Worm (Caenorhabditis elegans) whole organism, mixed stage, embryonic: ENCODE measurements around the gene zip-2.

Source experiments
- M03D4.4 ChIP-seq: sonication (generic microtip); optimal IDR thresholded peaks from 2 replicates; lab custom pipeline; 2017; ENCODE audit warnings: mild to moderate bottlenecking, missing genetic modification characterization, missing compliant biosample characterization
- bed-3 ChIP-seq: fragments of 200-800 bp; sonication (Bioruptor generic); optimal IDR thresholded peaks from 3 replicates; lab custom pipeline; 2018; ENCODE audit warnings: mild to moderate bottlenecking, missing genetic modification characterization, moderate library complexity, missing compliant biosample characterization
- blmp-1 ChIP-seq: fragments of 150-350 bp; optimal IDR thresholded peaks from 2 replicates; lab custom pipeline; 2014; ENCODE audit warnings: missing biosample characterization, missing genetic modification characterization
- ceh-39 ChIP-seq: fragments of 150-350 bp; optimal IDR thresholded peaks from 2 replicates; lab custom pipeline; 2014; ENCODE audit warnings: missing biosample characterization, missing genetic modification characterization
- ceh-43 ChIP-seq: fragments of 200-800 bp; sonication (Bioruptor generic); optimal IDR thresholded peaks from 2 replicates; lab custom pipeline; 2018; ENCODE audit warnings: mild to moderate bottlenecking, missing genetic modification characterization, moderate library complexity, missing compliant biosample characterization
- ceh-83 ChIP-seq: fragments of 200-800 bp; sonication (Bioruptor generic); optimal IDR thresholded peaks from 2 replicates; lab custom pipeline; 2018; ENCODE audit warnings: mild to moderate bottlenecking, missing genetic modification characterization, missing compliant biosample characterization
- ces-1 ChIP-seq: fragments of 150-350 bp; optimal IDR thresholded peaks from 2 replicates; lab custom pipeline; 2014; ENCODE audit warnings: missing biosample characterization, missing genetic modification reagents, missing genetic modification characterization
- cnd-1 ChIP-seq: fragments of 200-800 bp; sonication (Bioruptor generic); optimal IDR thresholded peaks from 2 replicates; lab custom pipeline; 2018; ENCODE audit warnings: mild to moderate bottlenecking, missing genetic modification characterization, missing compliant biosample characterization
- drap-1 ChIP-seq: fragments of 200-800 bp; sonication (Bioruptor generic); optimal IDR thresholded peaks from 3 replicates; lab custom pipeline; 2018; ENCODE audit warnings: mild to moderate bottlenecking, missing genetic modification characterization, missing compliant biosample characterization
- elt-1 ChIP-seq: sonication (generic microtip); optimal IDR thresholded peaks from 2 replicates; lab custom pipeline; 2017; ENCODE audit warnings: missing genetic modification characterization, mild to moderate bottlenecking, missing compliant biosample characterization, antibody characterized with exemption, moderate library complexity, borderline replicate concordance; ENCODE audit not compliant: insufficient read depth
- elt-3 ChIP-seq: fragments of 150-350 bp; optimal IDR thresholded peaks from 2 replicates; lab custom pipeline; 2014; ENCODE audit warnings: missing biosample characterization, missing genetic modification characterization
- flh-1 ChIP-seq: fragments of 200-800 bp; sonication (Bioruptor generic); optimal IDR thresholded peaks from 2 replicates; lab custom pipeline; 2018; ENCODE audit warnings: mild to moderate bottlenecking, missing genetic modification characterization, moderate library complexity, missing compliant biosample characterization
- ham-2 ChIP-seq: fragments of 200-800 bp; sonication (Bioruptor generic); optimal IDR thresholded peaks from 2 replicates; lab custom pipeline; 2018; ENCODE audit warnings: mild to moderate bottlenecking, missing genetic modification characterization, missing compliant biosample characterization
- hlh-1 ChIP-seq: fragments of 150-350 bp; optimal IDR thresholded peaks from 2 replicates; lab custom pipeline; 2014; ENCODE audit warnings: missing biosample characterization, missing genetic modification reagents, missing genetic modification characterization
- lin-13 ChIP-seq: fragments of 150-350 bp; optimal IDR thresholded peaks from 2 replicates; lab custom pipeline; 2014; ENCODE audit warnings: missing biosample characterization, missing genetic modification characterization
- lin-32 ChIP-seq: fragments of 200-800 bp; sonication (Bioruptor generic); optimal IDR thresholded peaks from 2 replicates; lab custom pipeline; 2018; ENCODE audit warnings: mild to moderate bottlenecking, missing genetic modification characterization, missing compliant biosample characterization
- lsy-2 ChIP-seq: fragments of 150-350 bp; optimal IDR thresholded peaks from 2 replicates; lab custom pipeline; 2014; ENCODE audit warnings: missing biosample characterization, missing genetic modification characterization
- mab-5 ChIP-seq: fragments of 150-350 bp; optimal IDR thresholded peaks from 2 replicates; lab custom pipeline; 2014; ENCODE audit warnings: missing biosample characterization, missing genetic modification characterization
- mep-1 ChIP-seq: fragments of 150-350 bp; optimal IDR thresholded peaks from 2 replicates; lab custom pipeline; 2017; ENCODE audit warnings: missing biosample characterization, missing genetic modification reagents, missing genetic modification characterization, inconsistent platforms
- mls-2 ChIP-seq: sonication (generic microtip); optimal IDR thresholded peaks from 2 replicates; lab custom pipeline; 2016; ENCODE audit warnings: mild to moderate bottlenecking, missing genetic modification characterization, moderate library complexity, missing compliant biosample characterization
- nhr-12 ChIP-seq: fragments of 150-350 bp; optimal IDR thresholded peaks from 2 replicates; lab custom pipeline; 2014; ENCODE audit warnings: missing biosample characterization, missing genetic modification characterization
- nhr-2 ChIP-seq: fragments of 150-350 bp; optimal IDR thresholded peaks from 2 replicates; lab custom pipeline; 2014; ENCODE audit warnings: missing biosample characterization, missing genetic modification characterization
- nhr-237 ChIP-seq: fragments of 150-350 bp; optimal IDR thresholded peaks from 2 replicates; lab custom pipeline; 2014; ENCODE audit warnings: missing biosample characterization, missing genetic modification characterization
- nhr-28 ChIP-seq: fragments of 150-350 bp; optimal IDR thresholded peaks from 2 replicates; lab custom pipeline; 2014; ENCODE audit warnings: missing biosample characterization, missing genetic modification characterization
- nhr-76 ChIP-seq: sonication (generic microtip); optimal IDR thresholded peaks from 2 replicates; lab custom pipeline; 2017; ENCODE audit warnings: missing biosample characterization, missing genetic modification characterization
- pha-4 ChIP-seq: fragments of 150-350 bp; optimal IDR thresholded peaks from 2 replicates; lab custom pipeline; 2018; ENCODE audit warnings: missing biosample characterization, missing genetic modification reagents, missing genetic modification characterization
- sem-2 ChIP-seq: fragments of 200-800 bp; sonication (Bioruptor generic); optimal IDR thresholded peaks from 2 replicates; lab custom pipeline; 2018; ENCODE audit warnings: mild to moderate bottlenecking, missing genetic modification characterization, missing compliant biosample characterization
- snpc-4 ChIP-seq: fragments of 150-350 bp; optimal IDR thresholded peaks from 2 replicates; lab custom pipeline; 2014; ENCODE audit warnings: missing biosample characterization, missing genetic modification characterization
- sptf-1 ChIP-seq: sonication (generic microtip); optimal IDR thresholded peaks from 2 replicates; lab custom pipeline; 2017; ENCODE audit warnings: mild to moderate bottlenecking, missing genetic modification characterization, moderate library complexity, missing compliant biosample characterization
- tbx-8 ChIP-seq: fragments of 200-800 bp; sonication (Bioruptor generic); optimal IDR thresholded peaks from 2 replicates; lab custom pipeline; 2018; ENCODE audit warnings: mild to moderate bottlenecking, missing genetic modification characterization, moderate library complexity, missing compliant biosample characterization
- unc-120 ChIP-seq: sonication (generic microtip); optimal IDR thresholded peaks from 2 replicates; lab custom pipeline; 2017; ENCODE audit warnings: missing genetic modification characterization, missing compliant biosample characterization; ENCODE audit not compliant: poor library complexity, severe bottlenecking
- unc-39 ChIP-seq: fragments of 150-350 bp; optimal IDR thresholded peaks from 2 replicates; lab custom pipeline; 2014; ENCODE audit warnings: missing biosample characterization, missing genetic modification characterization
- unc-62 ChIP-seq: fragments of 150-350 bp; optimal IDR thresholded peaks from 2 replicates; lab custom pipeline; 2014; ENCODE audit warnings: missing biosample characterization, missing genetic modification reagents, missing genetic modification characterization
- zip-8 ChIP-seq: fragments of 150-350 bp; optimal IDR thresholded peaks from 2 replicates; lab custom pipeline; 2014; ENCODE audit warnings: missing biosample characterization, missing genetic modification characterization
- ztf-11 ChIP-seq: fragments of 150-350 bp; optimal IDR thresholded peaks from 2 replicates; lab custom pipeline; 2014; ENCODE audit warnings: missing biosample characterization, missing genetic modification characterization

Gene zip-2

ce11 chrIII:831961-832360 lies 821 bp upstream of the zip-2 start, which contains the start of gene ceeh-1:
ceeh-1 (minus strand) TSS chrIII:832277.
- TF ChIP-seq ztf-11, result no peak
- no peak for TF ChIP-seq elt-1 (tag; lab: Kevin White, UChicago)
- TF ChIP-seq mls-2, result no peak
- no peak for TF ChIP-seq bed-3 (GFP tag; lab: Kevin White, UChicago)
- TF ChIP-seq blmp-1 (tag; lab: Kevin White, UChicago), result no peak
- no peak for TF ChIP-seq unc-39
- no peak for TF ChIP-seq nhr-2 (tag; lab: Kevin White, UChicago)
- no peak for TF ChIP-seq mep-1 (tag; lab: Kevin White, UChicago)
- no peak for TF ChIP-seq lsy-2
- no peak for TF ChIP-seq flh-1 (GFP tag; lab: Kevin White, UChicago)
- no peak for TF ChIP-seq drap-1
- no peak for TF ChIP-seq zip-8 (tag; lab: Kevin White, UChicago)
- TF ChIP-seq ceh-43, result no peak

- TF ChIP-seq ces-1 (GFP tag; lab: Kevin White, UChicago), result peak; percentile 64
- peak; percentile 64 for TF ChIP-seq drap-1
- TF ChIP-seq nhr-76 (tag; lab: Kevin White, UChicago), result no peak
- TF ChIP-seq nhr-2 (tag; lab: Kevin White, UChicago), result peak; percentile 54
- peak; percentile 25 for TF ChIP-seq hlh-1 (tag; lab: Kevin White, UChicago)
- peak; percentile 91 for TF ChIP-seq nhr-237
- TF ChIP-seq snpc-4 (tag; lab: Kevin White, UChicago), result no peak
- peak; percentile 67 for TF ChIP-seq lin-13 (tag; lab: Kevin White, UChicago)
- TF ChIP-seq blmp-1 (tag; lab: Kevin White, UChicago), result no peak
- TF ChIP-seq elt-3 (tag; lab: Kevin White, UChicago), result peak; percentile 83
- TF ChIP-seq ceh-39 (tag; lab: Kevin White, UChicago), result peak; percentile 52
- no peak for TF ChIP-seq nhr-12 (tag; lab: Kevin White, UChicago)
- peak; percentile 93 for TF ChIP-seq unc-62 (GFP tag; lab: Kevin White, UChicago)
- peak; percentile 57 for TF ChIP-seq unc-120
- TF ChIP-seq bed-3 (GFP tag; lab: Kevin White, UChicago), result no peak
- peak; percentile 94 for TF ChIP-seq pha-4
- TF ChIP-seq flh-1 (GFP tag; lab: Kevin White, UChicago), result no peak
- no peak for TF ChIP-seq sem-2 (GFP tag; lab: Kevin White, UChicago)
- TF ChIP-seq zip-8 (tag; lab: Kevin White, UChicago), result peak; percentile 36
- no peak for TF ChIP-seq ceh-43
- no peak for TF ChIP-seq unc-39
- TF ChIP-seq lsy-2, result peak; percentile 66
- TF ChIP-seq mls-2, result peak; percentile 50
- TF ChIP-seq mep-1 (tag; lab: Kevin White, UChicago), result peak; percentile 84
- TF ChIP-seq ztf-11, result peak; percentile 19
- TF ChIP-seq tbx-8 (GFP tag; lab: Kevin White, UChicago), result no peak
- peak; percentile 33 for TF ChIP-seq M03D4.4 (tag; lab: Kevin White, UChicago)
- peak; percentile 36 for TF ChIP-seq elt-1 (tag; lab: Kevin White, UChicago)
- TF ChIP-seq cnd-1 (tag; lab: Kevin White, UChicago), result peak; percentile 53
- TF ChIP-seq sptf-1 (tag; lab: Kevin White, UChicago), result peak; percentile 66
- peak; percentile 51 for TF ChIP-seq ceh-83 (GFP tag; lab: Kevin White, UChicago)
- TF ChIP-seq nhr-28 (tag; lab: Kevin White, UChicago), result no peak
- peak; percentile 35 for TF ChIP-seq ham-2 (GFP tag; lab: Kevin White, UChicago)
- TF ChIP-seq lin-32 (GFP tag; lab: Kevin White, UChicago), result no peak
- no peak for TF ChIP-seq mab-5 (tag; lab: Kevin White, UChicago)
These were observed 1.1 kb downstream of the zip-2 start for ce11 chrIII:833711-834442.

- TF ChIP-seq flh-1 (GFP tag; lab: Kevin White, UChicago), result no peak
- no peak for TF ChIP-seq mep-1 (tag; lab: Kevin White, UChicago)
- no peak for TF ChIP-seq hlh-1 (tag; lab: Kevin White, UChicago)
- no peak for TF ChIP-seq nhr-237
- no peak for TF ChIP-seq cnd-1 (tag; lab: Kevin White, UChicago)
- no peak for TF ChIP-seq blmp-1 (tag; lab: Kevin White, UChicago)
- TF ChIP-seq bed-3 (GFP tag; lab: Kevin White, UChicago), result no peak
- TF ChIP-seq elt-1 (tag; lab: Kevin White, UChicago), result no peak
- TF ChIP-seq lsy-2, result no peak
- no peak for TF ChIP-seq elt-3 (tag; lab: Kevin White, UChicago)
- TF ChIP-seq drap-1, result no peak
- no peak for TF ChIP-seq tbx-8 (GFP tag; lab: Kevin White, UChicago)
These were observed 1.6 kb downstream of the zip-2 start for ce11 chrIII:834443-834815.
